Worm (Caenorhabditis elegans) whole organism, L3 larva: ENCODE results near the gene F35D11.3.

Experiments used
- egl-27 ChIP-seq: sonication (generic microtip); optimal IDR thresholded peaks from 4 replicates; lab custom pipeline; 2017; ENCODE audit warnings: missing biosample characterization, missing genetic modification reagents, missing genetic modification characterization
- nhr-23 ChIP-seq: fragments of 150-350 bp; optimal IDR thresholded peaks from 2 replicates; lab custom pipeline; 2014; ENCODE audit warnings: missing biosample characterization, missing genetic modification reagents, missing genetic modification characterization
- ztf-11 ChIP-seq: fragments of 150-350 bp; optimal IDR thresholded peaks from 2 replicates; lab custom pipeline; 2014; ENCODE audit warnings: missing biosample characterization, missing genetic modification characterization

DNA sequence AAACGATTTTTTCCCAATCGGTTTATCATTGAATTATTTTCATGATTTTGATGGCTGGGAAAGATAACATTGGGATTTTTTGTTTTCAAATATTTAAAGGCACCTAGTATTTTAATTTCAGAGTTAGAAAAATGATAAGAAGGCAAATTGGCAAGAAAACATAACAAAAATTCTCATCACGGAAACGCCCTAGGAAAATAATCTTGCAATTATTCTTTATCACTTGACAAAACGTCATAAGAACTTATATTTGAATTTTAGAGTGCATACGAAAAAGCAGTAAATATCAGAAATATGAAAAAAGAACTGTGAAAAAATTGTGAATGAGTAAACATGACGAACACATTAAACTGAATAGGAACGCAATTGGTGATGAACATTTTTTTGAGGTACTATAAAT is 49.2 kb downstream of the F35D11.3 start:
- TF ChIP-seq ztf-11 (no peak), egl-27 (tag; lab: Kevin White, UChicago) (no peak), nhr-23 (tag; lab: Kevin White, UChicago) (no peak)
